Worm (Caenorhabditis elegans): ENCODE measurements around the gene B0303.11.

ce11 chrIII:8750606-8751005, 40.4 kb upstream of the B0303.11 start, which contains the start of gene ugtp-1:
- TF ChIP-seq B0310.2 (tag; optimal IDR thresholded peaks at IDR 0.05) (no peak), tbx-11 (GFP tag; IDR thresholded peaks at IDR 0.05) (no peak), ama-1 (optimal IDR thresholded peaks at IDR 0.05) (no peak), ceh-13 (GFP tag; optimal IDR thresholded peaks at IDR 0.05) (no peak), tra-4 (tag; optimal IDR thresholded peaks at IDR 0.05) (no peak), sea-1 (GFP tag; conservative IDR thresholded peaks at IDR 0.05) (no peak), hnd-1 (tag; optimal IDR thresholded peaks at IDR 0.05) (no peak), ceh-36 (tag; optimal IDR thresholded peaks at IDR 0.05) (no peak), hmbx-1 (tag; optimal IDR thresholded peaks at IDR 0.05) (no peak), F13C5.2 (tag; optimal IDR thresholded peaks at IDR 0.05) (no peak), tbx-37 (GFP tag; conservative IDR thresholded peaks at IDR 0.05) (no peak), scrt-1 (GFP tag; IDR thresholded peaks at IDR 0.05) (no peak), flt-1 (GFP tag; IDR thresholded peaks at IDR 0.05) (no peak)
